Fruit fly (Drosophila melanogaster): Measurements from ENCODE around the gene CG34427.

dm6 chr3L:8825030-8825407 is 20.5 kb downstream of the CG34427 start:
- TF ChIP-seq CG11902 (GFP tag; optimal IDR thresholded peaks at IDR 0.05) (no peak), CG32006 (GFP tag; optimal IDR thresholded peaks at IDR 0.05) (no peak), Ets21C (GFP tag; optimal IDR thresholded peaks at IDR 0.05) (no peak), lz (GFP tag; optimal IDR thresholded peaks at IDR 0.05) (no peak), dsx (GFP tag; optimal IDR thresholded peaks at IDR 0.05; ENCODE audit: poor library complexity, severe bottlenecking) (peak; percentile 34), CG11294 (GFP tag; IDR thresholded peaks at IDR 0.05) (no peak), CG11762 (GFP tag; optimal IDR thresholded peaks at IDR 0.05; ENCODE audit: insufficient read depth) (no peak), CG6276 (GFP tag; optimal IDR thresholded peaks at IDR 0.05) (peak; percentile 37), OdsH (GFP tag; optimal IDR thresholded peaks at IDR 0.05) (no peak), svp (GFP tag) (peak; percentile 43), esn (GFP tag; optimal IDR thresholded peaks at IDR 0.05) (no peak)
